Worm (Caenorhabditis elegans) whole organism, L1 larva: ENCODE data around the gene F56D2.3.
A peak's percentile ranks its signal among the peaks of the same experiment; 100 is the strongest.

Source experiments
- ama-1 ChIP-seq: fragments of 150-350 bp; optimal IDR thresholded peaks from 2 replicates; lab custom pipeline; 2014
- blmp-1 ChIP-seq: fragments of 150-350 bp; optimal IDR thresholded peaks from 2 replicates; lab custom pipeline; 2014; ENCODE audit warnings: missing biosample characterization, missing genetic modification characterization
- dpl-1 ChIP-seq, 3 experiments: fragments of 150-350 bp in 2 of 3; sonication (generic microtip) in 1 of 3; optimal IDR thresholded peaks; 2 replicates each; lab custom pipeline; 2014 to 2017; ENCODE audit warnings: missing biosample characterization in 3 of 3, missing genetic modification characterization in 3 of 3, missing genetic modification reagents in 3 of 3
- egl-27 ChIP-seq, 2 experiments: fragments of 150-350 bp in 1 of 2; sonication (generic microtip); optimal IDR thresholded peaks; 3 replicates each; lab custom pipeline; 2017 to 2018; ENCODE audit warnings: missing biosample characterization in 2 of 2, missing genetic modification characterization in 2 of 2, missing genetic modification reagents in 2 of 2
- elt-2 ChIP-seq: sonication (generic microtip); optimal IDR thresholded peaks from 2 replicates; lab custom pipeline; 2016; ENCODE audit warnings: missing genetic modification characterization, mild to moderate bottlenecking, inconsistent platforms, missing compliant biosample characterization, missing genetic modification reagents
- lin-35 ChIP-seq, 2 experiments: fragments of 150-350 bp; optimal IDR thresholded peaks; 2 replicates each; lab custom pipeline; 2014; ENCODE audit warnings: missing biosample characterization in 2 of 2, missing genetic modification characterization in 2 of 2, missing genetic modification reagents in 2 of 2
- nhr-77 ChIP-seq: fragments of 150-350 bp; optimal IDR thresholded peaks from 2 replicates; lab custom pipeline; 2014; ENCODE audit warnings: missing biosample characterization, missing genetic modification characterization
- zag-1 ChIP-seq: fragments of 150-350 bp; optimal IDR thresholded peaks from 2 replicates; lab custom pipeline; 2014; ENCODE audit warnings: missing biosample characterization, missing genetic modification characterization

DNA sequence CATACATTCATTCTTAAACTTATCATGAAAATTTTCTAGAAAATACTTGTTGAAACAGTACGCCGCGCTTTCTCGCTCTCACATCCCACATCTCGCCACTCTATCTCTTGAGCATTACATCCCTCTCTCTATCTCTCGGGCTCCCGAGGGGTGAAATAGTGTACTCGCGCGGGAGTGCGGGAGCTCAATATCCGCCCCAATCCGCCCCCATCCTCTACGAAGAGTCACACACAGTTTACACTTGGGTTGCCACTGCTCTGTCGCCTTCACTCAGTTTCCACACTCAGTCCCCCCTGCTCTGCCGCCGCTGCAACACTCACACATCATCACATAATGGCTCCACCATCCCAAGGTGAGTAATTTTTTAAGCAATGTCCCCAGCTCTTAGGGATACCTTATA, 19.9 kb upstream of the F56D2.3 start, which contains the start of gene mlc-3:
- TF ChIP-seq ama-1 (lab: Kevin White, UChicago): peak; percentile 32
- TF ChIP-seq nhr-77 (tag; lab: Kevin White, UChicago): peak; percentile 16
- TF ChIP-seq elt-2 (tag; lab: Kevin White, UChicago): no peak
- no peak for TF ChIP-seq lin-35 (GFP tag; optimal IDR thresholded peaks at IDR 0.05; lab: Kevin White, UChicago)
- TF ChIP-seq blmp-1 (tag; lab: Kevin White, UChicago): no peak
- TF ChIP-seq zag-1 (tag; lab: Kevin White, UChicago): no peak
- no peak for TF ChIP-seq dpl-1 (GFP tag; optimal IDR thresholded peaks at IDR 0.05; lab: Kevin White, UChicago)
- TF ChIP-seq egl-27 (tag; optimal IDR thresholded peaks at IDR 0.05; lab: Kevin White, UChicago): no peak
